Worm (Caenorhabditis elegans) whole organism, L4 larva: ENCODE results near the gene W02A2.12.

Experiments used
- D1046.2 ChIP-seq: fragments of 200-800 bp; sonication (Bioruptor generic); IDR thresholded peaks from 2 replicates; pipeline ENCODE4 v1.3.6; 2022; ENCODE audit warnings: missing genetic modification characterization, missing compliant biosample characterization
- F10B5.3 ChIP-seq: sonication (generic microtip); optimal IDR thresholded peaks from 2 replicates; lab custom pipeline; 2016; ENCODE audit warnings: mild to moderate bottlenecking, missing genetic modification characterization, missing compliant biosample characterization
- F44E2.7 ChIP-seq: fragments of 200-800 bp; sonication (Bioruptor generic); IDR thresholded peaks from 2 replicates; pipeline ENCODE4 v2.1.2; 2022; ENCODE audit warnings: missing genetic modification characterization, missing compliant biosample characterization
- F49E8.2 ChIP-seq: sonication (generic microtip); optimal IDR thresholded peaks from 2 replicates; lab custom pipeline; 2016; ENCODE audit warnings: missing compliant biosample characterization, mild to moderate bottlenecking, missing genetic modification characterization, borderline replicate concordance
- R02D3.7 ChIP-seq: fragments of 150-350 bp; sonication (generic microtip); optimal IDR thresholded peaks from 3 replicates; lab custom pipeline; 2014; ENCODE audit warnings: missing biosample characterization, missing genetic modification characterization
- T20F7.1 ChIP-seq: fragments of 200-800 bp; sonication (Bioruptor generic); optimal IDR thresholded peaks from 2 replicates; lab custom pipeline; 2018; ENCODE audit warnings: mild to moderate bottlenecking, missing genetic modification characterization, missing compliant biosample characterization
- T26A8.4 ChIP-seq: fragments of 200-800 bp; sonication (Bioruptor generic); IDR thresholded peaks from 2 replicates; pipeline ENCODE4 v1.3.6; 2022; ENCODE audit warnings: missing genetic modification characterization, missing compliant biosample characterization
- ZK337.2 ChIP-seq: fragments of 200-800 bp; sonication (Bioruptor generic); IDR thresholded peaks from 2 replicates; pipeline ENCODE4 v1.3.6; 2022; ENCODE audit warnings: missing genetic modification reagents, missing genetic modification characterization, missing compliant biosample characterization
- ama-1 ChIP-seq: fragments of 150-350 bp; optimal IDR thresholded peaks from 2 replicates; lab custom pipeline; 2014; ENCODE audit warnings: inconsistent platforms, mixed read lengths
- arid-1 ChIP-seq: fragments of 200-800 bp; sonication (Bioruptor generic); conservative IDR thresholded peaks from 2 replicates; pipeline ENCODE4 v1.3.6; 2022; ENCODE audit warnings: missing genetic modification reagents, missing genetic modification characterization, missing compliant biosample characterization
- attf-4 ChIP-seq: sonication (generic microtip); optimal IDR thresholded peaks from 3 replicates; lab custom pipeline; 2017; ENCODE audit warnings: missing biosample characterization, missing genetic modification characterization
- ceh-28 ChIP-seq: fragments of 150-350 bp; optimal IDR thresholded peaks from 2 replicates; lab custom pipeline; 2014; ENCODE audit warnings: missing biosample characterization, missing genetic modification reagents, missing genetic modification characterization
- ceh-44 ChIP-seq: fragments of 200-800 bp; sonication (Bioruptor generic); IDR thresholded peaks from 2 replicates; pipeline ENCODE4 v1.3.6; 2022; ENCODE audit warnings: missing genetic modification reagents, missing genetic modification characterization, missing compliant biosample characterization
- ceh-82 ChIP-seq: sonication (generic microtip); optimal IDR thresholded peaks from 2 replicates; lab custom pipeline; 2017; ENCODE audit warnings: missing biosample characterization, missing genetic modification characterization
- ctbp-1 ChIP-seq: fragments of 200-800 bp; sonication (Bioruptor generic); IDR thresholded peaks from 2 replicates; pipeline ENCODE4 v1.3.6; 2022; ENCODE audit warnings: missing genetic modification reagents, missing genetic modification characterization, missing compliant biosample characterization
- daf-12 ChIP-seq: fragments of 150-350 bp; optimal IDR thresholded peaks from 2 replicates; lab custom pipeline; 2014; ENCODE audit warnings: missing biosample characterization, missing genetic modification reagents, missing genetic modification characterization
- duxl-1 ChIP-seq: sonication (generic microtip); optimal IDR thresholded peaks from 2 replicates; lab custom pipeline; 2016; ENCODE audit warnings: mild to moderate bottlenecking, missing genetic modification characterization, moderate library complexity, missing compliant biosample characterization; ENCODE audit not compliant: poor library complexity
- egl-27 ChIP-seq: sonication (generic microtip); optimal IDR thresholded peaks from 3 replicates; lab custom pipeline; 2017; ENCODE audit warnings: missing biosample characterization, missing genetic modification reagents, missing genetic modification characterization
- fkh-10 ChIP-seq: fragments of 150-350 bp; optimal IDR thresholded peaks from 2 replicates; lab custom pipeline; 2014; ENCODE audit warnings: missing biosample characterization, missing genetic modification reagents, missing genetic modification characterization
- fos-1 ChIP-seq: fragments of 150-350 bp; optimal IDR thresholded peaks from 2 replicates; lab custom pipeline; 2014; ENCODE audit warnings: missing biosample characterization, missing genetic modification characterization
- gei-8 ChIP-seq: fragments of 200-800 bp; sonication (Bioruptor generic); optimal IDR thresholded peaks from 2 replicates; lab custom pipeline; 2018; ENCODE audit warnings: mild to moderate bottlenecking, missing genetic modification characterization, missing compliant biosample characterization
- hlh-11 ChIP-seq: fragments of 200-800 bp; sonication (Bioruptor generic); optimal IDR thresholded peaks from 2 replicates; lab custom pipeline; 2018; ENCODE audit warnings: mild to moderate bottlenecking, missing genetic modification characterization, missing compliant biosample characterization
- hlh-30 ChIP-seq: sonication (generic microtip); optimal IDR thresholded peaks from 2 replicates; lab custom pipeline; 2017; ENCODE audit warnings: antibody characterized with exemption, mild to moderate bottlenecking, missing genetic modification characterization, missing compliant biosample characterization; ENCODE audit not compliant: insufficient read depth
- hmg-1.1 ChIP-seq: fragments of 200-800 bp; sonication (Bioruptor generic); IDR thresholded peaks from 2 replicates; pipeline ENCODE4 v1.3.6; 2022; ENCODE audit warnings: missing genetic modification reagents, missing genetic modification characterization, missing compliant biosample characterization
- lin-13 ChIP-seq: fragments of 150-350 bp; optimal IDR thresholded peaks from 2 replicates; lab custom pipeline; 2014; ENCODE audit warnings: missing biosample characterization, missing genetic modification reagents, missing genetic modification characterization
- lin-15B ChIP-seq: fragments of 150-350 bp; sonication (generic microtip); optimal IDR thresholded peaks from 3 replicates; lab custom pipeline; 2014; ENCODE audit warnings: missing biosample characterization, missing genetic modification characterization
- lin-29 ChIP-seq: fragments of 200-800 bp; sonication (Bioruptor generic); IDR thresholded peaks from 2 replicates; pipeline ENCODE4 v1.3.6; 2022; ENCODE audit warnings: missing genetic modification reagents, missing genetic modification characterization, missing compliant biosample characterization
- lin-39 ChIP-seq: fragments of 150-350 bp; optimal IDR thresholded peaks from 2 replicates; lab custom pipeline; 2014; ENCODE audit warnings: missing biosample characterization, missing genetic modification reagents, missing genetic modification characterization
- lir-3 ChIP-seq: sonication (generic microtip); optimal IDR thresholded peaks from 2 replicates; lab custom pipeline; 2016; ENCODE audit warnings: mild to moderate bottlenecking, missing genetic modification characterization, missing compliant biosample characterization
- mdl-1 ChIP-seq, 2 experiments: fragments of 150-350 bp in 1 of 2; sonication (generic microtip) in 1 of 2; optimal IDR thresholded peaks; 2 replicates each; lab custom pipeline; 2014 to 2017; ENCODE audit warnings: missing biosample characterization in 2 of 2, missing genetic modification characterization in 2 of 2
- mdt-29 ChIP-seq: fragments of 200-800 bp; sonication (Bioruptor generic); IDR thresholded peaks from 2 replicates; pipeline ENCODE4 v1.3.6; 2022; ENCODE audit warnings: missing genetic modification reagents, missing genetic modification characterization, missing compliant biosample characterization
- mep-1 ChIP-seq: fragments of 150-350 bp; sonication (generic microtip); optimal IDR thresholded peaks from 3 replicates; lab custom pipeline; 2014; ENCODE audit warnings: missing biosample characterization, missing genetic modification characterization
- nhr-102 ChIP-seq: sonication (generic microtip); optimal IDR thresholded peaks from 2 replicates; lab custom pipeline; 2016; ENCODE audit warnings: mild to moderate bottlenecking, missing genetic modification characterization, moderate library complexity, missing compliant biosample characterization
- nhr-11 ChIP-seq: fragments of 150-350 bp; optimal IDR thresholded peaks from 2 replicates; lab custom pipeline; 2014; ENCODE audit warnings: missing biosample characterization, missing genetic modification characterization
- nhr-111 ChIP-seq: fragments of 200-800 bp; sonication (Bioruptor generic); optimal IDR thresholded peaks from 2 replicates; lab custom pipeline; 2018; ENCODE audit warnings: mild to moderate bottlenecking, missing genetic modification characterization, missing compliant biosample characterization
- nhr-237 ChIP-seq: sonication (generic microtip); optimal IDR thresholded peaks from 2 replicates; lab custom pipeline; 2017; ENCODE audit warnings: missing biosample characterization, missing genetic modification characterization
- nhr-25 ChIP-seq: sonication (generic microtip); optimal IDR thresholded peaks from 2 replicates; lab custom pipeline; 2017; ENCODE audit warnings: missing genetic modification characterization, mild to moderate bottlenecking, missing compliant biosample characterization, antibody characterized with exemption, moderate library complexity, borderline replicate concordance; ENCODE audit not compliant: insufficient read depth
- nhr-6 ChIP-seq: fragments of 150-350 bp; optimal IDR thresholded peaks from 2 replicates; lab custom pipeline; 2014; ENCODE audit warnings: missing biosample characterization, missing genetic modification characterization
- nhr-76 ChIP-seq: fragments of 150-350 bp; optimal IDR thresholded peaks from 2 replicates; lab custom pipeline; 2014; ENCODE audit warnings: missing biosample characterization, missing genetic modification characterization
- nhr-77 ChIP-seq: fragments of 150-350 bp; optimal IDR thresholded peaks from 2 replicates; lab custom pipeline; 2014; ENCODE audit warnings: missing biosample characterization, missing genetic modification characterization
- pha-4 ChIP-seq, 2 experiments: fragments of 150-350 bp in 1 of 2; fragments of 200-800 bp in 1 of 2; sonication (Bioruptor generic) in 1 of 2; IDR thresholded peaks in 1 of 2; optimal IDR thresholded peaks in 1 of 2; 2 replicates each; pipeline versions ENCODE4 v1.3.6 to Lab custom; 2014 to 2022; ENCODE audit warnings: missing genetic modification characterization in 2 of 2, missing genetic modification reagents in 2 of 2, missing biosample characterization in 1 of 2, missing compliant biosample characterization in 1 of 2
- php-3 ChIP-seq: fragments of 200-800 bp; sonication (Bioruptor generic); IDR thresholded peaks from 2 replicates; pipeline ENCODE4 v1.3.6; 2022; ENCODE audit warnings: missing genetic modification reagents, missing genetic modification characterization, missing compliant biosample characterization
- sdz-12 ChIP-seq: fragments of 200-800 bp; sonication (Bioruptor generic); optimal IDR thresholded peaks from 2 replicates; lab custom pipeline; 2018; ENCODE audit warnings: mild to moderate bottlenecking, missing genetic modification characterization, missing compliant biosample characterization
- snpc-4 ChIP-seq: fragments of 150-350 bp; optimal IDR thresholded peaks from 2 replicates; lab custom pipeline; 2014; ENCODE audit warnings: missing biosample characterization, missing genetic modification characterization
- spr-3 ChIP-seq: fragments of 200-800 bp; sonication (Bioruptor generic); optimal IDR thresholded peaks from 2 replicates; lab custom pipeline; 2018; ENCODE audit warnings: mild to moderate bottlenecking, missing genetic modification characterization, missing compliant biosample characterization
- unc-62 ChIP-seq, 3 experiments: fragments of 150-350 bp in 1 of 3; sonication (generic microtip); optimal IDR thresholded peaks in 2 of 3; peaks in 1 of 3; 1 replicate in 1 of 3; 2 replicates in 2 of 3; lab custom pipeline; 2014 to 2017; ENCODE audit warnings: missing biosample characterization in 3 of 3, missing genetic modification characterization in 3 of 3, missing genetic modification reagents in 3 of 3, missing genotype in 1 of 3
- zag-1 ChIP-seq: fragments of 150-350 bp; optimal IDR thresholded peaks from 2 replicates; lab custom pipeline; 2014; ENCODE audit warnings: missing biosample characterization, missing genetic modification characterization
- zfp-2 ChIP-seq: sonication (generic microtip); optimal IDR thresholded peaks from 2 replicates; lab custom pipeline; 2016; ENCODE audit warnings: mild to moderate bottlenecking, missing genetic modification characterization, missing compliant biosample characterization
- zip-11 ChIP-seq: fragments of 200-800 bp; sonication (Bioruptor generic); IDR thresholded peaks from 2 replicates; pipeline ENCODE4 v1.3.6; 2022; ENCODE audit warnings: missing genetic modification characterization, missing compliant biosample characterization
- zip-2 ChIP-seq: fragments of 150-350 bp; optimal IDR thresholded peaks from 2 replicates; lab custom pipeline; 2014; ENCODE audit warnings: missing biosample characterization, missing genetic modification characterization
- ztf-11 ChIP-seq: fragments of 150-350 bp; optimal IDR thresholded peaks from 2 replicates; lab custom pipeline; 2014; ENCODE audit warnings: missing biosample characterization, missing genetic modification characterization

Gene W02A2.12

DNA sequence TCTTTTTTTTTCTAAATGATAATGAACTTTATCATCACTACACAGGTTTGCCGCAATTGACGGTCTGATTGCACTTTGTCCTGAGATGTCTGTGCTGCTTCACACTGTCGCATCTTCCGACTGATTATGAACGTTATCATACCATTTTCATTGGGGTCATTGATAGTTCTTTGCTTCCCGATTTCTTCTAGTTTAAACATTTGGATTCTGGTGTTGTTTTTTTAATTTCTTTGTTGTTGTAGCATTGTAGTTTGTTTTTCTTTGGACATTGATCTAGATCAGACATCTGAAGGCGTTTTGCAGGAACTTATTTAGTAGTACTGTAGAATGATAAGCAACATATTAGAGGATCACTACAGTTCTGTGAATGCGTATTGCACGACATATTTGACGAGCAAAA is 29.9 kb downstream of the W02A2.12 start (continued):
- TF ChIP-seq nhr-11 (tag; lab: Kevin White, UChicago) = peak; percentile 56
- TF ChIP-seq ZK337.2 (GFP tag; lab: Robert Waterston, UW) = no peak
- peak; percentile 91 for TF ChIP-seq mep-1 (tag; lab: Kevin White, UChicago)
- no peak for TF ChIP-seq F49E8.2 (tag; lab: Kevin White, UChicago)
- TF ChIP-seq hmg-1.1 = no peak
- TF ChIP-seq hlh-30 (tag; lab: Kevin White, UChicago) = peak; percentile 61
- no peak for TF ChIP-seq ceh-28 (tag; lab: Kevin White, UChicago)
- TF ChIP-seq snpc-4 (tag; lab: Kevin White, UChicago) = no peak
- TF ChIP-seq pha-4 (GFP tag; IDR thresholded peaks at IDR 0.05; lab: Robert Waterston, UW) = 0 out of 2 replicates have a peak, but pooled peaks have one; percentile 45
- no peak for TF ChIP-seq pha-4 (tag; optimal IDR thresholded peaks at IDR 0.05; lab: Kevin White, UChicago)
- TF ChIP-seq lin-13 (GFP tag; lab: Kevin White, UChicago) = no peak
- no peak for TF ChIP-seq zfp-2 (tag; lab: Kevin White, UChicago)
- peak; percentile 93 for TF ChIP-seq hlh-11
- no peak for TF ChIP-seq sdz-12 (GFP tag; lab: Kevin White, UChicago)
- TF ChIP-seq duxl-1 = peak; percentile 68
- TF ChIP-seq R02D3.7 (tag; lab: Kevin White, UChicago) = no peak
- no peak for TF ChIP-seq F10B5.3 (tag; lab: Kevin White, UChicago)
- TF ChIP-seq lir-3 (tag; lab: Kevin White, UChicago) = no peak
- TF ChIP-seq attf-4 = no peak
- TF ChIP-seq unc-62 (GFP tag; optimal IDR thresholded peaks at IDR 0.05 in 1 of 2; lab: Kevin White, UChicago) = peak in 1 of 2 experiments; percentile 88
- no peak for TF ChIP-seq unc-62 (tag; optimal IDR thresholded peaks at IDR 0.05; lab: Kevin White, UChicago)
- no peak for TF ChIP-seq lin-39 (tag; lab: Kevin White, UChicago)
- peak; percentile 34 for TF ChIP-seq ama-1 (lab: Kevin White, UChicago)
- TF ChIP-seq mdt-29 (GFP tag; lab: Robert Waterston, UW) = peak; percentile 87
- peak; percentile 55 for TF ChIP-seq gei-8 (GFP tag; lab: Kevin White, UChicago)
- TF ChIP-seq nhr-77 (tag; lab: Kevin White, UChicago) = peak; percentile 95
- peak; percentile 83 for TF ChIP-seq T20F7.1 (GFP tag; lab: Kevin White, UChicago)
- peak; percentile 63; the same call in 1 of the 2 replicates for TF ChIP-seq T26A8.4 (GFP tag; lab: Robert Waterston, UW)
- no peak for TF ChIP-seq D1046.2 (GFP tag; lab: Robert Waterston, UW)
- TF ChIP-seq arid-1 (GFP tag; lab: Robert Waterston, UW) = 0 out of 2 replicates have a peak, but pooled peaks have one; percentile 50
- no peak for TF ChIP-seq zip-11 (GFP tag; lab: Robert Waterston, UW)
- TF ChIP-seq ctbp-1 = no peak
- peak; percentile 54 for TF ChIP-seq nhr-76 (tag; lab: Kevin White, UChicago)
- TF ChIP-seq mdl-1 (tag; optimal IDR thresholded peaks at IDR 0.05; lab: Kevin White, UChicago) = peak in 1 of 2 experiments; percentile 61
- TF ChIP-seq ceh-82 (tag; lab: Kevin White, UChicago) = no peak
- TF ChIP-seq nhr-111 (GFP tag; lab: Kevin White, UChicago) = no peak
- no peak for TF ChIP-seq ztf-11 (tag; lab: Kevin White, UChicago)
- no peak for TF ChIP-seq nhr-25 (tag; lab: Kevin White, UChicago)
- no peak for TF ChIP-seq lin-29 (GFP tag; lab: Robert Waterston, UW)
- no peak for TF ChIP-seq egl-27 (tag; lab: Kevin White, UChicago)
- TF ChIP-seq zip-2 (tag; lab: Kevin White, UChicago) = no peak
- no peak for TF ChIP-seq zag-1 (tag; lab: Kevin White, UChicago)
- peak; percentile 81; the same call in 1 of the 2 replicates for TF ChIP-seq php-3 (GFP tag; lab: Robert Waterston, UW)
- TF ChIP-seq nhr-102 = peak; percentile 67
- no peak for TF ChIP-seq nhr-6
- TF ChIP-seq fos-1 (tag; lab: Kevin White, UChicago) = no peak
- no peak for TF ChIP-seq lin-15B
- no peak for TF ChIP-seq spr-3 (GFP tag; lab: Kevin White, UChicago)
- no peak for TF ChIP-seq F44E2.7
- TF ChIP-seq ceh-44 (GFP tag; lab: Robert Waterston, UW) = no peak
- TF ChIP-seq nhr-237 = no peak
- TF ChIP-seq fkh-10 = no peak
- TF ChIP-seq daf-12 (tag; lab: Kevin White, UChicago) = no peak
